Worm (Caenorhabditis elegans): ENCODE measurements around the gene Y39E4A.1.

DNA sequence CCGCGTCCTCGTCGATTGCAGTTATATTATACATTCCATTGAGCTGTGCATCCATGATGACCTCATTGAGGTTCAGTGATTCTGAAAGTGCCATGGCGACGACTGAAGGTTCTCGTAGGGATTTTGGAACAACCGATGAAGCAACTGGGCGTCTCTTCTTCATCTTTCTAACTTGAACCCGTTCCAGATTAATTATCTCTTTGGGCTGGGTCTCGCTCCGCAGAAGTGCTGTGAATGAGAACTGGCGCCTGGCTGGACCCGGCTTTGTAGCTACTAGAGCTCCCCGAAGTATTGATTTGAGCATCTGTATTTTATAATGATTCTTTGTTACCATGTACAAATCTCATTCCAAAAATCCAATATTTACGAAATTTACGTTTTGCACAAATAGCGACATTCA lies 26.3 kb downstream of the Y39E4A.1 start, which contains the start of gene ZK1010.2:
- no peak for TF ChIP-seq W03F9.2 (tag; optimal IDR thresholded peaks at IDR 0.05)
- TF ChIP-seq him-1 (tag; optimal IDR thresholded peaks at IDR 0.05), result no peak
- no peak for TF ChIP-seq dao-5 (tag; optimal IDR thresholded peaks at IDR 0.05)
